Worm (Caenorhabditis elegans) whole organism, late embryonic: Measurements from ENCODE around the gene T24E12.13.

ENCODE experiments used
- K02D7.2 ChIP-seq: sonication (generic microtip); optimal IDR thresholded peaks from 2 replicates; lab custom pipeline; 2017; ENCODE audit warnings: mild to moderate bottlenecking, missing genetic modification characterization, missing compliant biosample characterization
- K09A11.1 ChIP-seq: sonication (generic microtip); optimal IDR thresholded peaks from 2 replicates; lab custom pipeline; 2017; ENCODE audit warnings: antibody characterized with exemption, mild to moderate bottlenecking, missing genetic modification characterization, missing compliant biosample characterization; ENCODE audit not compliant: insufficient read depth
- ama-1 ChIP-seq: fragments of 150-350 bp; optimal IDR thresholded peaks from 2 replicates; lab custom pipeline; 2014
- ceh-14 ChIP-seq: sonication (generic microtip); optimal IDR thresholded peaks from 2 replicates; lab custom pipeline; 2016; ENCODE audit warnings: missing genotype, missing genetic modification characterization, missing compliant biosample characterization
- ceh-18 ChIP-seq: sonication (generic microtip); optimal IDR thresholded peaks from 2 replicates; lab custom pipeline; 2016; ENCODE audit warnings: missing genetic modification characterization, missing compliant biosample characterization
- ceh-19 ChIP-seq: fragments of 200-800 bp; sonication (Bioruptor generic); optimal IDR thresholded peaks from 2 replicates; lab custom pipeline; 2018; ENCODE audit warnings: mild to moderate bottlenecking, missing genetic modification characterization, missing compliant biosample characterization
- ceh-22 ChIP-seq: sonication (generic microtip); optimal IDR thresholded peaks from 2 replicates; lab custom pipeline; 2017; ENCODE audit warnings: missing biosample characterization, missing genetic modification characterization
- ceh-24 ChIP-seq: sonication (generic microtip); optimal IDR thresholded peaks from 2 replicates; lab custom pipeline; 2016; ENCODE audit warnings: mild to moderate bottlenecking, missing genetic modification characterization, missing compliant biosample characterization
- ceh-30 ChIP-seq: fragments of 150-350 bp; optimal IDR thresholded peaks from 2 replicates; lab custom pipeline; 2014; ENCODE audit warnings: missing biosample characterization, missing genetic modification characterization
- ceh-31 ChIP-seq: sonication (generic microtip); optimal IDR thresholded peaks from 2 replicates; lab custom pipeline; 2016; ENCODE audit warnings: missing genetic modification characterization, missing compliant biosample characterization
- ceh-34 ChIP-seq: sonication (generic microtip); optimal IDR thresholded peaks from 2 replicates; lab custom pipeline; 2016; ENCODE audit warnings: mild to moderate bottlenecking, missing genetic modification characterization, missing compliant biosample characterization
- ceh-45 ChIP-seq: fragments of 200-800 bp; sonication (Bioruptor generic); IDR thresholded peaks from 2 replicates; pipeline ENCODE4 v1.3.6; 2022; ENCODE audit warnings: missing genetic modification reagents, missing genetic modification characterization, missing compliant biosample characterization
- dmd-4 ChIP-seq: sonication (generic microtip); optimal IDR thresholded peaks from 2 replicates; lab custom pipeline; 2016; ENCODE audit warnings: borderline replicate concordance, missing genetic modification characterization, missing compliant biosample characterization
- elt-2 ChIP-seq: sonication (generic microtip); optimal IDR thresholded peaks from 2 replicates; lab custom pipeline; 2016; ENCODE audit warnings: missing genetic modification reagents, missing genetic modification characterization, missing compliant biosample characterization
- fkh-10 ChIP-seq: fragments of 150-350 bp; optimal IDR thresholded peaks from 2 replicates; lab custom pipeline; 2014; ENCODE audit warnings: missing biosample characterization, missing genetic modification reagents, missing genetic modification characterization
- gmeb-2 ChIP-seq: sonication (generic microtip); optimal IDR thresholded peaks from 2 replicates; lab custom pipeline; 2016; ENCODE audit warnings: missing genetic modification characterization, inconsistent platforms, missing compliant biosample characterization
- hlh-13 ChIP-seq: fragments of 200-800 bp; sonication (Bioruptor generic); optimal IDR thresholded peaks from 2 replicates; lab custom pipeline; 2018; ENCODE audit warnings: mild to moderate bottlenecking, missing genetic modification characterization, missing compliant biosample characterization
- hlh-30 ChIP-seq: sonication (generic microtip); optimal IDR thresholded peaks from 2 replicates; lab custom pipeline; 2017; ENCODE audit warnings: antibody characterized with exemption, missing genetic modification characterization, missing compliant biosample characterization; ENCODE audit not compliant: insufficient read depth
- madf-2 ChIP-seq: sonication (generic microtip); optimal IDR thresholded peaks from 2 replicates; lab custom pipeline; 2017; ENCODE audit warnings: missing genetic modification characterization, missing compliant biosample characterization
- mec-3 ChIP-seq: sonication (generic microtip); optimal IDR thresholded peaks from 2 replicates; lab custom pipeline; 2016; ENCODE audit warnings: borderline replicate concordance, missing genetic modification characterization, missing compliant biosample characterization
- nfya-1 ChIP-seq: sonication (generic microtip); optimal IDR thresholded peaks from 2 replicates; lab custom pipeline; 2017; ENCODE audit warnings: missing genetic modification characterization, mild to moderate bottlenecking, missing compliant biosample characterization, antibody characterized with exemption, moderate library complexity
- nhr-232 ChIP-seq: sonication (generic microtip); optimal IDR thresholded peaks from 2 replicates; lab custom pipeline; 2016; ENCODE audit warnings: missing genetic modification characterization, missing compliant biosample characterization
- odd-2 ChIP-seq: sonication (generic microtip); optimal IDR thresholded peaks from 2 replicates; lab custom pipeline; 2017; ENCODE audit warnings: antibody characterized with exemption, mild to moderate bottlenecking, missing genetic modification characterization, missing compliant biosample characterization
- pat-9 ChIP-seq: fragments of 200-800 bp; sonication (Bioruptor generic); optimal IDR thresholded peaks from 2 replicates; lab custom pipeline; 2018; ENCODE audit warnings: mild to moderate bottlenecking, missing genetic modification characterization, moderate library complexity, missing compliant biosample characterization
- pha-2 ChIP-seq: sonication (generic microtip); optimal IDR thresholded peaks from 2 replicates; lab custom pipeline; 2017; ENCODE audit warnings: mild to moderate bottlenecking, missing genetic modification characterization, missing compliant biosample characterization
- pha-4 ChIP-seq: fragments of 150-350 bp; optimal IDR thresholded peaks from 2 replicates; lab custom pipeline; 2018; ENCODE audit warnings: missing biosample characterization, missing genetic modification reagents, missing genetic modification characterization
- rnt-1 ChIP-seq: sonication (generic microtip); optimal IDR thresholded peaks from 2 replicates; lab custom pipeline; 2016; ENCODE audit warnings: missing genetic modification characterization, missing compliant biosample characterization
- sdc-2 ChIP-seq: sonication (generic microtip); optimal IDR thresholded peaks from 2 replicates; lab custom pipeline; 2016; ENCODE audit warnings: missing genotype, missing genetic modification characterization, missing compliant biosample characterization
- sox-2 ChIP-seq: fragments of 200-800 bp; sonication (Bioruptor generic); IDR thresholded peaks from 2 replicates; pipeline ENCODE4 v1.3.6; 2022; ENCODE audit warnings: missing genetic modification reagents, missing genetic modification characterization, missing compliant biosample characterization
- sox-4 ChIP-seq: sonication (generic microtip); optimal IDR thresholded peaks from 2 replicates; lab custom pipeline; 2017; ENCODE audit warnings: mild to moderate bottlenecking, missing genetic modification characterization, inconsistent platforms, missing compliant biosample characterization
- syd-9 ChIP-seq: sonication (generic microtip); optimal IDR thresholded peaks from 2 replicates; lab custom pipeline; 2016; ENCODE audit warnings: mild to moderate bottlenecking, missing genetic modification characterization, moderate library complexity, missing compliant biosample characterization
- tbx-2 ChIP-seq: sonication (generic microtip); optimal IDR thresholded peaks from 2 replicates; lab custom pipeline; 2016; ENCODE audit warnings: missing genetic modification characterization, missing compliant biosample characterization
- unc-3 ChIP-seq, 2 experiments: fragments of 200-800 bp in 1 of 2; sonication (Bioruptor generic) in 1 of 2; sonication (generic microtip) in 1 of 2; conservative IDR thresholded peaks in 1 of 2; optimal IDR thresholded peaks in 1 of 2; 2 replicates each; pipeline versions ENCODE4 v1.3.6 to Lab custom; 2016 to 2022; ENCODE audit warnings: missing compliant biosample characterization in 2 of 2, missing genetic modification characterization in 2 of 2, missing genetic modification reagents in 1 of 2
- unc-42 ChIP-seq: sonication (generic microtip); optimal IDR thresholded peaks from 2 replicates; lab custom pipeline; 2016; ENCODE audit warnings: missing genotype, missing genetic modification characterization, missing compliant biosample characterization
- unc-55 ChIP-seq: sonication (generic microtip); optimal IDR thresholded peaks from 2 replicates; lab custom pipeline; 2017; ENCODE audit warnings: missing biosample characterization, missing genetic modification reagents, missing genetic modification characterization
- unc-86 ChIP-seq: sonication (generic microtip); optimal IDR thresholded peaks from 2 replicates; lab custom pipeline; 2016; ENCODE audit warnings: missing genetic modification characterization, missing compliant biosample characterization
- zip-5 ChIP-seq: sonication (generic microtip); optimal IDR thresholded peaks from 2 replicates; lab custom pipeline; 2016; ENCODE audit warnings: missing genetic modification characterization, missing compliant biosample characterization
- ztf-16 ChIP-seq: sonication (generic microtip); optimal IDR thresholded peaks from 2 replicates; lab custom pipeline; 2017; ENCODE audit warnings: missing genetic modification characterization, missing compliant biosample characterization

The T24E12.13 gene

ce11 chrII:3810550-3810949, 23.3 kb downstream of the T24E12.13 start:
- TF ChIP-seq ceh-24 (tag; lab: Kevin White, UChicago) (no peak), ceh-14 (peak; percentile 11), nhr-232 (no peak), unc-42 (tag; lab: Kevin White, UChicago) (peak; percentile 15), syd-9 (tag; lab: Kevin White, UChicago) (no peak), ceh-18 (tag; lab: Kevin White, UChicago) (peak; percentile 35), sdc-2 (tag; lab: Kevin White, UChicago) (no peak), nfya-1 (tag; lab: Kevin White, UChicago) (peak; percentile 34), unc-55 (GFP tag; lab: Kevin White, UChicago) (peak; percentile 49), pha-4 (tag; lab: Kevin White, UChicago) (no peak), gmeb-2 (tag; lab: Kevin White, UChicago) (no peak), tbx-2 (peak; percentile 47), ceh-45 (GFP tag; lab: Robert Waterston, UW) (no peak), rnt-1 (peak; percentile 27), ceh-19 (GFP tag; lab: Kevin White, UChicago) (no peak), ceh-22 (tag; lab: Kevin White, UChicago) (no peak), odd-2 (tag; lab: Kevin White, UChicago) (no peak)

ce11 chrII:3811816-3812332, 24.6 kb downstream of the T24E12.13 start, which contains the start of gene lido-15:
Gene lido-15, plus strand, starts transcription at chrII:3812282.
- TF ChIP-seq gmeb-2 (tag; lab: Kevin White, UChicago): no peak
- no peak for TF ChIP-seq ceh-24 (tag; lab: Kevin White, UChicago)
- TF ChIP-seq unc-86: no peak
- TF ChIP-seq fkh-10 (GFP tag; lab: Kevin White, UChicago): no peak
- no peak for TF ChIP-seq dmd-4 (tag; lab: Kevin White, UChicago)
- TF ChIP-seq ceh-14: no peak
- TF ChIP-seq hlh-13 (GFP tag; lab: Kevin White, UChicago): no peak
- TF ChIP-seq hlh-30: no peak
- TF ChIP-seq pha-2 (tag; lab: Kevin White, UChicago): no peak
- TF ChIP-seq zip-5: no peak
- TF ChIP-seq ceh-34: no peak
- TF ChIP-seq ceh-31 (tag; lab: Kevin White, UChicago): no peak
- no peak for TF ChIP-seq K09A11.1 (tag; lab: Kevin White, UChicago)
- TF ChIP-seq madf-2 (tag; lab: Kevin White, UChicago): no peak
- no peak for TF ChIP-seq mec-3 (tag; lab: Kevin White, UChicago)
- TF ChIP-seq ama-1 (lab: Kevin White, UChicago): no peak
- no peak for TF ChIP-seq sox-2 (GFP tag; lab: Robert Waterston, UW)
- TF ChIP-seq ceh-19 (GFP tag; lab: Kevin White, UChicago): no peak
- TF ChIP-seq ztf-16 (tag; lab: Kevin White, UChicago): no peak
- no peak for TF ChIP-seq K02D7.2 (tag; lab: Kevin White, UChicago)

- TF ChIP-seq unc-3 (GFP tag; conservative IDR thresholded peaks at IDR 0.05; lab: Robert Waterston, UW): no peak
- no peak for TF ChIP-seq unc-3 (tag; optimal IDR thresholded peaks at IDR 0.05; lab: Kevin White, UChicago)
- TF ChIP-seq pat-9 (tag; lab: Kevin White, UChicago): no peak
- peak; percentile 33 for TF ChIP-seq elt-2 (tag; lab: Kevin White, UChicago)
- no peak for TF ChIP-seq ceh-30 (tag; lab: Kevin White, UChicago)
- TF ChIP-seq ceh-18 (tag; lab: Kevin White, UChicago): no peak
- TF ChIP-seq sox-4 (tag; lab: Kevin White, UChicago): no peak
- TF ChIP-seq ceh-24 (tag; lab: Kevin White, UChicago): no peak
- TF ChIP-seq unc-86: no peak
- TF ChIP-seq, all 69 proteins: peak for 1
Observed at ce11 chrII:3815445-3816208, 28.4 kb downstream of the T24E12.13 start.
